Worm (Caenorhabditis elegans): ENCODE data around the gene C02G6.3.

Gene C02G6.3

DNA sequence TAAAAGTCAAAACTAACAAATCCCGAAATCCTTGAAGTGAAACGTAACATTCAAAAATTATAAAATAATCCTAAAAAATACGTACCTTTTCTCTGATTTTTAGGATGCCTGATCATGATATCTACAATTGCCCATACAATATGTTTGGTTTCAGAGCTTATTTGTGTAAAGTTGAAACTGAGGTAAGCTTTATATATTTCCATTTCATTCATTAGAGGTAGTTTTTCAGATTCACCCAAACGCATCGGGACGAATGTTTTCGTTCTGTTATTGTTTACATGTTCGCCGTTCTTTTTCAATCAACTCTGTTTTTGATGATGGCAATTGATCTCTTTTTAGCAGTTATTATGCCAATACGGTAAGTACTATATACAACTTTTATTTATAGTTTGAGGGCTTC is 47.8 kb downstream of the C02G6.3 start:
- TF ChIP-seq ham-2 (GFP tag; optimal IDR thresholded peaks at IDR 0.05) (no peak), cnd-1 (tag; optimal IDR thresholded peaks at IDR 0.05) (no peak), M03D4.4 (tag; optimal IDR thresholded peaks at IDR 0.05) (no peak), lin-13 (tag; optimal IDR thresholded peaks at IDR 0.05) (no peak), nhr-2 (tag; optimal IDR thresholded peaks at IDR 0.05) (no peak), unc-120 (tag; optimal IDR thresholded peaks at IDR 0.05; ENCODE audit: poor library complexity, severe bottlenecking) (no peak), unc-62 (GFP tag; optimal IDR thresholded peaks at IDR 0.05) (no peak), flh-1 (GFP tag; optimal IDR thresholded peaks at IDR 0.05) (no peak), zip-8 (tag; optimal IDR thresholded peaks at IDR 0.05) (no peak)

DNA sequence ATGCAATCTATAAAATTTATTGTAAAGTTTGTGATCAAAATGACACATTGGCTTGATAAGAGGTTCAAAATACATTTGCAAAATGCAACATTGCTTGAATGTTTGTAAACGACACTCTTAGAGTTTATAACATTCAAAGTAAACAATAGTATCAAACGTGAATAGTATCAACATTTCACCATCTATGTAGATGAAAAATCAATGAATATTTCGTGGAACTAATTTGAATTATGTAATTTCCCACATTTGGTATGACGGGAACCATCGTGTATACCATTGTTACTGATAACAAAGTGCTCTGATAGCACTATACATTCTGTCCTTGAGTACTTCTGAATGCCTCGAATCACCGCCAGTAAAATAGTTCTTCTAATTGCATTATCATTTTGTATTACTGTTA is 50.4 kb downstream of the C02G6.3 start, which contains the start of gene galt-1:
galt-1 (plus strand) TSS at position 318 of the 400 bp plus-strand sequence.
- TF ChIP-seq mab-5 (tag; optimal IDR thresholded peaks at IDR 0.05): no peak
- no peak for TF ChIP-seq mls-2 (tag; optimal IDR thresholded peaks at IDR 0.05)
- TF ChIP-seq elt-1 (tag; optimal IDR thresholded peaks at IDR 0.05; ENCODE audit: borderline replicate concordance, insufficient read depth): no peak
- no peak for TF ChIP-seq lin-32 (GFP tag; optimal IDR thresholded peaks at IDR 0.05)
- no peak for TF ChIP-seq cnd-1 (tag; optimal IDR thresholded peaks at IDR 0.05)
- no peak for TF ChIP-seq snpc-4 (tag; optimal IDR thresholded peaks at IDR 0.05)
- TF ChIP-seq M03D4.4 (tag; optimal IDR thresholded peaks at IDR 0.05): no peak
- TF ChIP-seq sptf-1 (tag; optimal IDR thresholded peaks at IDR 0.05): no peak
- no peak for TF ChIP-seq nhr-12 (tag; optimal IDR thresholded peaks at IDR 0.05)
- no peak for TF ChIP-seq lin-13 (tag; optimal IDR thresholded peaks at IDR 0.05)
- TF ChIP-seq nhr-28 (tag; optimal IDR thresholded peaks at IDR 0.05): no peak
- TF ChIP-seq pha-4 (tag; optimal IDR thresholded peaks at IDR 0.05): no peak
- no peak for TF ChIP-seq ham-2 (GFP tag; optimal IDR thresholded peaks at IDR 0.05)
